Fruit fly (Drosophila melanogaster): ENCODE measurements around the gene CG32576.

DNA sequence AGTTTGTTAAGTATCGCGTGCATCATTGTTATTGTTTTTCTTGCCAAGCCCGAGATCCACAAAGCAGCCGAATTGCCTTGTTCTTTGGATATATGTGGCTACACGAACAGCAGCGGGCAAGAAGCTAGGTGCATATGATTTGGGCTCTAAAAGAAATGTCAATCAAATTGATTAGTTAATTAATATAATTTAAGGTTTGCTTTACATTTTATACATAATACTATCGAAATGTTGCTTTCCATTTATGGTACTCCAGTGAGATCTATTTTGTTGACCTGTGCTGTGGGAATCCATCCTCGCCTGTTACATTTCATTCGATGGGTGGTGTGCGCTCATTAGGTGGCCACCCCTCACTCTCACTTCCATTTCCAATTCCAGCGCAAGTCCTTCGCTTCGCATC lies 24.9 kb downstream of the CG32576 start:
- 0 out of 2 replicates have a peak, but pooled peaks have one; percentile 46 for TF ChIP-seq Ets98B (GFP tag; IDR thresholded peaks at IDR 0.05)
- no peak for TF ChIP-seq rn (GFP tag; IDR thresholded peaks at IDR 0.05)
- peak; percentile 68 for TF ChIP-seq CG9948 (tag; optimal IDR thresholded peaks at IDR 0.05)
- peak; percentile 71 for TF ChIP-seq CG8159 (tag; optimal IDR thresholded peaks at IDR 0.05)
- peak; percentile 63 for TF ChIP-seq Pif1A (GFP tag; optimal IDR thresholded peaks at IDR 0.05)
- peak; percentile 54 for TF ChIP-seq CG8301 (tag; optimal IDR thresholded peaks at IDR 0.05)
- peak; percentile 52; the same call in 1 of the 3 replicates for TF ChIP-seq CG4496 (GFP tag; IDR thresholded peaks at IDR 0.05)
- peak; percentile 51 for TF ChIP-seq Pif1B (GFP tag; optimal IDR thresholded peaks at IDR 0.05)
- no peak for TF ChIP-seq EcR (GFP tag; optimal IDR thresholded peaks at IDR 0.05)
- no peak for TF ChIP-seq gl (tag; optimal IDR thresholded peaks at IDR 0.05)
